Fruit fly (Drosophila melanogaster) whole organism, embryonic: ENCODE data around the gene Cyp4d1.

Experiments used
- B-H1 ChIP-seq: fragments of 200-800 bp; sonication (Bioruptor generic); IDR thresholded peaks from 3 replicates; pipeline ENCODE4 v1.3.6; 2022; ENCODE audit warnings: missing biosample characterization, missing genetic modification characterization
- CG10274 ChIP-seq: fragments of 200-800 bp; sonication (Bioruptor generic); optimal IDR thresholded peaks from 3 replicates; lab custom pipeline; 2017; ENCODE audit warnings: missing biosample characterization, mild to moderate bottlenecking, missing genetic modification characterization
- CG11695 ChIP-seq: fragments of 200-800 bp; sonication (Bioruptor generic); IDR thresholded peaks from 3 replicates; pipeline ENCODE4 v1.3.6; 2022; ENCODE audit warnings: missing biosample characterization, missing genetic modification characterization
- CG12299 ChIP-seq: fragments of 200-800 bp; sonication (Bioruptor generic); optimal IDR thresholded peaks from 2 replicates; lab custom pipeline; 2018; ENCODE audit warnings: missing biosample characterization, mild to moderate bottlenecking, missing genetic modification characterization
- CG12659 ChIP-seq: fragments of 200-800 bp; sonication (Bioruptor generic); optimal IDR thresholded peaks from 3 replicates; lab custom pipeline; 2017; ENCODE audit warnings: mild to moderate bottlenecking, missing biosample characterization, missing genetic modification reagents, missing genetic modification characterization
- CG13287 ChIP-seq: fragments of 200-800 bp; sonication (Bioruptor generic); IDR thresholded peaks from 2 replicates; pipeline ENCODE4 v1.3.6; 2022; ENCODE audit warnings: missing biosample characterization, missing genetic modification characterization; ENCODE audit not compliant: partially characterized antibody
- CG14050 ChIP-seq: fragments of 200-800 bp; sonication (Bioruptor generic); IDR thresholded peaks from 3 replicates; pipeline ENCODE4 v1.3.6; 2022; ENCODE audit warnings: missing biosample characterization, missing genetic modification characterization
- CG15269 ChIP-seq: fragments of 200-800 bp; sonication (Bioruptor generic); optimal IDR thresholded peaks from 2 replicates; lab custom pipeline; 2018; ENCODE audit warnings: missing biosample characterization, mild to moderate bottlenecking, missing genetic modification characterization, moderate library complexity
- CG1602 ChIP-seq: fragments of 200-800 bp; sonication (Bioruptor generic); optimal IDR thresholded peaks from 3 replicates; lab custom pipeline; 2016; ENCODE audit warnings: missing biosample characterization, missing genetic modification characterization
- CG16779 ChIP-seq: fragments of 200-800 bp; sonication (Bioruptor generic); IDR thresholded peaks from 2 replicates; pipeline ENCODE4 v1.3.6; 2022; ENCODE audit warnings: missing biosample characterization, missing genetic modification characterization
- CG1832 ChIP-seq: fragments of 200-800 bp; sonication (Bioruptor generic); optimal IDR thresholded peaks from 2 replicates; lab custom pipeline; 2017; ENCODE audit warnings: missing biosample characterization, mild to moderate bottlenecking, missing genetic modification characterization, inconsistent platforms
- CG2120 ChIP-seq: fragments of 200-800 bp; sonication (Bioruptor generic); optimal IDR thresholded peaks from 3 replicates; lab custom pipeline; 2016; ENCODE audit warnings: missing biosample characterization, missing genetic modification characterization
- CG2712 ChIP-seq: fragments of 200-800 bp; optimal IDR thresholded peaks from 3 replicates; lab custom pipeline; 2019; ENCODE audit warnings: missing biosample characterization, mild to moderate bottlenecking, missing genetic modification characterization, moderate library complexity
- CG31388 ChIP-seq: fragments of 200-800 bp; sonication (Bioruptor generic); optimal IDR thresholded peaks from 2 replicates; lab custom pipeline; 2016; ENCODE audit warnings: missing biosample characterization, missing genetic modification characterization
- CG4424 ChIP-seq: fragments of 200-800 bp; sonication (Bioruptor generic); optimal IDR thresholded peaks from 3 replicates; lab custom pipeline; 2016; ENCODE audit warnings: missing biosample characterization, missing genetic modification characterization
- CG4617 ChIP-seq: fragments of 200-800 bp; sonication (Bioruptor generic); optimal IDR thresholded peaks from 3 replicates; lab custom pipeline; 2016; ENCODE audit warnings: missing biosample characterization, missing genetic modification characterization, borderline replicate concordance
- CG5180 ChIP-seq: fragments of 200-800 bp; sonication (Bioruptor generic); optimal IDR thresholded peaks from 3 replicates; lab custom pipeline; 2017; ENCODE audit warnings: missing biosample characterization, missing genetic modification characterization, mild to moderate bottlenecking, moderate library complexity, missing genetic modification reagents
- CG6175 ChIP-seq: fragments of 200-800 bp; sonication (Bioruptor generic); IDR thresholded peaks from 3 replicates; pipeline ENCODE4 v1.3.6; 2022; ENCODE audit warnings: missing biosample characterization, missing genetic modification characterization
- CG8281 ChIP-seq: fragments of 200-800 bp; sonication (Bioruptor generic); optimal IDR thresholded peaks from 2 replicates; lab custom pipeline; 2018; ENCODE audit warnings: missing biosample characterization, mild to moderate bottlenecking, missing genetic modification characterization, moderate library complexity
- CG9215 ChIP-seq: fragments of 200-800 bp; sonication (Bioruptor generic); IDR thresholded peaks from 2 replicates; pipeline ENCODE4 v1.3.6; 2022; ENCODE audit warnings: missing biosample characterization, missing genetic modification characterization
- CG9727 ChIP-seq: fragments of 200-800 bp; sonication (Bioruptor generic); optimal IDR thresholded peaks from 3 replicates; lab custom pipeline; 2017; ENCODE audit warnings: missing biosample characterization, mild to moderate bottlenecking, missing genetic modification characterization
- D ChIP-seq, 2 experiments: fragments of 200-800 bp in 1 of 2; fragments of >200 bp in 1 of 2; sonication (Bioruptor generic) in 1 of 2; optimal IDR thresholded peaks; 2 replicates in 1 of 2; 3 replicates in 1 of 2; lab custom pipeline; 2017; ENCODE audit warnings: mild to moderate bottlenecking in 1 of 2, missing biosample characterization in 1 of 2, missing genetic modification characterization in 1 of 2, missing genetic modification reagents in 1 of 2
- Dll ChIP-seq: fragments of 200-800 bp; sonication (Bioruptor generic); IDR thresholded peaks from 4 replicates; pipeline ENCODE4 v1.3.6; 2022; ENCODE audit warnings: missing biosample characterization, missing genetic modification characterization; ENCODE audit not compliant: partially characterized antibody
- GATAe ChIP-seq: fragments of 200-800 bp; sonication (Bioruptor generic); conservative IDR thresholded peaks from 2 replicates; pipeline ENCODE4 v1.3.6; 2022; ENCODE audit warnings: missing biosample characterization, missing genetic modification characterization
- Hmx ChIP-seq: fragments of 200-800 bp; sonication (Bioruptor generic); optimal IDR thresholded peaks from 2 replicates; lab custom pipeline; 2016; ENCODE audit warnings: missing biosample characterization, missing genetic modification characterization
- Myb ChIP-seq: fragments of 200-800 bp; sonication (Bioruptor generic); optimal IDR thresholded peaks from 2 replicates; lab custom pipeline; 2016; ENCODE audit warnings: missing biosample characterization, missing genetic modification characterization
- PHDP ChIP-seq: fragments of 200-800 bp; sonication (Bioruptor generic); optimal IDR thresholded peaks from 3 replicates; lab custom pipeline; 2018; ENCODE audit warnings: missing biosample characterization, mild to moderate bottlenecking, missing genetic modification characterization, moderate library complexity
- Taf1 ChIP-seq: fragments of 200-800 bp; sonication (Bioruptor generic); IDR thresholded peaks from 2 replicates; pipeline ENCODE4 v1.3.6; 2022; ENCODE audit warnings: missing biosample characterization, missing genetic modification characterization
- ato ChIP-seq: fragments of 200-800 bp; sonication (Bioruptor generic); IDR thresholded peaks from 2 replicates; pipeline ENCODE4 v1.3.6; 2022; ENCODE audit warnings: missing biosample characterization, missing genetic modification characterization; ENCODE audit not compliant: partially characterized antibody
- cad ChIP-seq: fragments of >200 bp; optimal IDR thresholded peaks from 2 replicates; lab custom pipeline; 2017; ENCODE audit warnings: missing biosample characterization, missing genetic modification characterization
- chn ChIP-seq: fragments of 200-800 bp; sonication (Bioruptor generic); optimal IDR thresholded peaks from 2 replicates; lab custom pipeline; 2016; ENCODE audit warnings: missing biosample characterization, missing genetic modification characterization
- danr ChIP-seq: fragments of 200-800 bp; sonication (Bioruptor generic); IDR thresholded peaks from 2 replicates; pipeline ENCODE4 v1.3.6; 2022; ENCODE audit warnings: missing biosample characterization, missing genetic modification characterization
- dmrt99B ChIP-seq: fragments of 200-800 bp; sonication (Bioruptor generic); optimal IDR thresholded peaks from 2 replicates; lab custom pipeline; 2018; ENCODE audit warnings: missing biosample characterization, mild to moderate bottlenecking, missing genetic modification characterization, moderate library complexity
- fd102C ChIP-seq: fragments of 200-800 bp; sonication (Bioruptor generic); optimal IDR thresholded peaks from 2 replicates; lab custom pipeline; 2018; ENCODE audit warnings: missing biosample characterization, mild to moderate bottlenecking, missing genetic modification characterization, moderate library complexity
- gem ChIP-seq: fragments of 200-800 bp; sonication (Bioruptor generic); optimal IDR thresholded peaks from 2 replicates; lab custom pipeline; 2019; ENCODE audit warnings: missing biosample characterization, mild to moderate bottlenecking, missing genetic modification characterization, moderate library complexity
- lbe ChIP-seq: fragments of 200-800 bp; sonication (Bioruptor generic); optimal IDR thresholded peaks from 2 replicates; lab custom pipeline; 2016; ENCODE audit warnings: missing biosample characterization, mild to moderate bottlenecking, missing genetic modification characterization
- lilli ChIP-seq: fragments of 200-800 bp; sonication (Bioruptor generic); optimal IDR thresholded peaks from 3 replicates; lab custom pipeline; 2016; ENCODE audit warnings: missing biosample characterization, missing genetic modification characterization
- lola ChIP-seq, 3 experiments: fragments of >200 bp in 2 of 3; fragments of 200-800 bp in 1 of 3; sonication (Bioruptor generic) in 1 of 3; optimal IDR thresholded peaks; 2 replicates each; lab custom pipeline; 2017 to 2019; ENCODE audit warnings: missing biosample characterization in 3 of 3, missing genetic modification characterization in 3 of 3, mild to moderate bottlenecking in 1 of 3, moderate library complexity in 1 of 3
- onecut ChIP-seq: fragments of 200-800 bp; sonication (Bioruptor generic); IDR thresholded peaks from 2 replicates; pipeline ENCODE4 v1.3.6; 2022; ENCODE audit warnings: missing biosample characterization, missing genetic modification characterization
- otp ChIP-seq: fragments of 200-800 bp; sonication (Bioruptor generic); IDR thresholded peaks from 3 replicates; pipeline ENCODE4, ENCODE4 v1.3.6; 2022; ENCODE audit warnings: missing biosample characterization, missing genetic modification characterization
- pum ChIP-seq: fragments of 200-800 bp; sonication (Bioruptor generic); optimal IDR thresholded peaks from 2 replicates; lab custom pipeline; 2016; ENCODE audit warnings: missing biosample characterization, missing genetic modification characterization
- rib ChIP-seq: fragments of 200-800 bp; sonication (Bioruptor generic); IDR thresholded peaks from 2 replicates; pipeline ENCODE4 v1.3.6; 2022; ENCODE audit warnings: missing biosample characterization, missing genetic modification characterization
- row ChIP-seq: fragments of 200-800 bp; sonication (Bioruptor generic); IDR thresholded peaks from 3 replicates; pipeline ENCODE4 v1.3.6; 2022; ENCODE audit warnings: missing biosample characterization, missing genetic modification characterization
- scrt ChIP-seq: fragments of 200-800 bp; sonication (Bioruptor generic); optimal IDR thresholded peaks from 2 replicates; lab custom pipeline; 2018; ENCODE audit warnings: missing biosample characterization, mild to moderate bottlenecking, missing genetic modification characterization, moderate library complexity
- sob ChIP-seq: fragments of 200-800 bp; sonication (Bioruptor generic); IDR thresholded peaks from 2 replicates; pipeline ENCODE4 v1.3.6; 2022; ENCODE audit warnings: missing biosample characterization, missing genetic modification characterization
- tio ChIP-seq: fragments of 200-800 bp; sonication (Bioruptor generic); optimal IDR thresholded peaks from 2 replicates; lab custom pipeline; 2017; ENCODE audit warnings: missing biosample characterization, missing genetic modification characterization, inconsistent platforms
- tll ChIP-seq, 2 experiments: fragments of 200-800 bp in 1 of 2; fragments of >200 bp in 1 of 2; sonication (Bioruptor generic) in 1 of 2; optimal IDR thresholded peaks; 2 replicates each; lab custom pipeline; 2017 to 2019; ENCODE audit warnings: missing biosample characterization in 2 of 2, missing genetic modification characterization in 2 of 2, mild to moderate bottlenecking in 1 of 2, moderate library complexity in 1 of 2
- zen2 ChIP-seq: fragments of 200-800 bp; sonication (Bioruptor generic); IDR thresholded peaks from 3 replicates; pipeline ENCODE4 v1.3.6; 2022; ENCODE audit warnings: missing biosample characterization, missing genetic modification characterization; ENCODE audit not compliant: partially characterized antibody

Gene Cyp4d1

DNA sequence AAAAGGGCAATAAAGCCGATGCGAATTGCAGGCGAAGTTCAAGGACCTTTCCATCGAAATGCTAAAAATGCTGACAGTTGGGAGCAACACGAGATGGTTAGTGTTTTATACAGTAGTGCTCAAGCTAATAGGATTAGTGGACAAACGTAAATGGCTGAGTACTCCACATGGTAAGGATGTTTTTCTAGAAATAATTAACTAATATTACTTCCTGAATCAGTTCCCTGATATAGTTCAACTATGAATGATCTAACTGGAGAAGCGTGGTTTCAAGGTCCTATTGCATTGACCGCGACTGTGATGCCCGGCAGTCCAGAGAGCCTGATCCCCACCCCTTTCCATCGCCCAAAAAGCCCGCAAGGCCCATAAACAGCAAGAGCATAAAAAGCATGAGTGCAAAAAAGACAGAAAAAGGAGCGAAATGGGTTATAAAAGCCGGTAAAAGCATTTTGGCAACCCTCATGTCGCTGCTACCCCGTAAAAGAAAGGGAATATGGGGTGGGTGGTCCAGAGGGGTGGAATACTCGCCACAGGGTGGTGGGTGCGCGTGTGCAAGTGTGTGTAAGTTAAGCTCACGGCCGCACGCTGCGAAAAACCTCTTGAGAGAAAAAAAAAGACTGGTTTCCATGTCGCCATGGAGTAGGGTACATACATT lies 27.6 kb downstream of the Cyp4d1 start (continued):
- peak; percentile 74 for TF ChIP-seq row (GFP tag; lab: Robert Waterston, UW)
- peak in 1 of 3 experiments; percentile 63 for TF ChIP-seq lola (GFP tag; optimal IDR thresholded peaks at IDR 0.05; lab: Kevin White, UChicago)
- peak; percentile 72 for TF ChIP-seq chn (GFP tag; lab: Kevin White, UChicago)
- TF ChIP-seq CG2712 (tag; lab: Kevin White, UChicago): peak; percentile 77
- peak; percentile 50 for TF ChIP-seq CG12299 (tag; lab: Kevin White, UChicago)
- peak; percentile 81 for TF ChIP-seq gem (tag; lab: Kevin White, UChicago)
- TF ChIP-seq cad (GFP tag; lab: Kevin White, UChicago): no peak
- TF ChIP-seq CG16779: no peak
- TF ChIP-seq lbe (GFP tag; lab: Kevin White, UChicago): peak; percentile 89
- TF ChIP-seq CG1832 (GFP tag; lab: Kevin White, UChicago): no peak
- TF ChIP-seq danr: peak; percentile 44; the same call in 1 of the 2 replicates
- TF ChIP-seq CG10274: peak; percentile 13
- peak; percentile 56 for TF ChIP-seq CG12659 (GFP tag; lab: Kevin White, UChicago)
- peak; percentile 64 for TF ChIP-seq CG9727
- TF ChIP-seq CG14050 (GFP tag; lab: Robert Waterston, UW): peak; percentile 43; the same call in 1 of the 3 replicates
- TF ChIP-seq Dll (GFP tag; lab: Robert Waterston, UW): no peak
- TF ChIP-seq zen2: no peak
- TF ChIP-seq GATAe (GFP tag; lab: Robert Waterston, UW): no peak
- TF ChIP-seq tll (GFP tag; optimal IDR thresholded peaks at IDR 0.05; lab: Kevin White, UChicago): no peak
- no peak for TF ChIP-seq CG13287 (GFP tag; lab: Robert Waterston, UW)
- no peak for TF ChIP-seq CG4617 (GFP tag; lab: Kevin White, UChicago)
- TF ChIP-seq ato (GFP tag; lab: Robert Waterston, UW): no peak
- no peak for TF ChIP-seq D (optimal IDR thresholded peaks at IDR 0.05; lab: Kevin White, UChicago)
- peak; percentile 75 for TF ChIP-seq D (GFP tag; optimal IDR thresholded peaks at IDR 0.05; lab: Kevin White, UChicago)
- TF ChIP-seq fd102C (GFP tag; lab: Kevin White, UChicago): no peak
- 0 out of 3 replicates have a peak, but pooled peaks have one; percentile 17 for TF ChIP-seq CG6175 (GFP tag; lab: Robert Waterston, UW)
- TF ChIP-seq scrt (GFP tag; lab: Kevin White, UChicago): peak; percentile 65
- peak; percentile 65 for TF ChIP-seq CG4424
- peak; percentile 34 for TF ChIP-seq tio (GFP tag; lab: Kevin White, UChicago)
- peak; percentile 6 for TF ChIP-seq CG8281
- TF ChIP-seq PHDP: peak; percentile 61
- peak; percentile 21; the same call in 2 of the 3 replicates for TF ChIP-seq B-H1 (GFP tag; lab: Robert Waterston, UW)
- peak; percentile 22; the same call in 1 of the 2 replicates for TF ChIP-seq Taf1 (GFP tag; lab: Robert Waterston, UW)
- peak; percentile 66 for TF ChIP-seq CG2120 (GFP tag; lab: Kevin White, UChicago)
- TF ChIP-seq sob (GFP tag; lab: Robert Waterston, UW): 0 out of 2 replicates have a peak, but pooled peaks have one; percentile 24
- peak; percentile 50 for TF ChIP-seq onecut (GFP tag; lab: Robert Waterston, UW)
- TF ChIP-seq CG31388 (GFP tag; lab: Kevin White, UChicago): peak; percentile 36
- TF ChIP-seq otp (GFP tag; lab: Robert Waterston, UW): peak; percentile 49; the same call in 1 of the 3 replicates
- TF ChIP-seq CG11695 (GFP tag; lab: Robert Waterston, UW): peak; percentile 74
- peak; percentile 61 for TF ChIP-seq lilli (GFP tag; lab: Kevin White, UChicago)
- TF ChIP-seq Hmx (GFP tag; lab: Kevin White, UChicago): no peak
- peak; percentile 62 for TF ChIP-seq pum (GFP tag; lab: Kevin White, UChicago)
- peak; percentile 61 for TF ChIP-seq CG1602 (GFP tag; lab: Kevin White, UChicago)
- peak; percentile 24 for TF ChIP-seq Myb
- no peak; the same call in 1 of the 2 replicates for TF ChIP-seq CG9215
- TF ChIP-seq CG5180 (GFP tag; lab: Kevin White, UChicago): peak; percentile 54
- peak; percentile 84 for TF ChIP-seq dmrt99B
- no peak for TF ChIP-seq rib (GFP tag; lab: Robert Waterston, UW)
- peak; percentile 63 for TF ChIP-seq CG15269 (tag; lab: Kevin White, UChicago)
